Fruit fly (Drosophila melanogaster): ENCODE data around the gene Dnali1.

- TF ChIP-seq CTCF (optimal IDR thresholded peaks at IDR 0.05) (no peak), CG8478 (optimal IDR thresholded peaks at IDR 0.05) (no peak)
These were observed 24.5 kb downstream of the Dnali1 start for dm6 chr3R:11868562-11868961.

Measured in S2 (cell line).